Worm (Caenorhabditis elegans) whole organism, mixed stage, embryonic: ENCODE measurements around the gene tnc-2.

Experiments used
- drap-1 ChIP-seq: fragments of 200-800 bp; sonication (Bioruptor generic); optimal IDR thresholded peaks from 3 replicates; lab custom pipeline; 2018; ENCODE audit warnings: mild to moderate bottlenecking, missing genetic modification characterization, missing compliant biosample characterization
- elt-1 ChIP-seq: sonication (generic microtip); optimal IDR thresholded peaks from 2 replicates; lab custom pipeline; 2017; ENCODE audit warnings: missing genetic modification characterization, mild to moderate bottlenecking, missing compliant biosample characterization, antibody characterized with exemption, moderate library complexity, borderline replicate concordance; ENCODE audit not compliant: insufficient read depth
- lin-13 ChIP-seq: fragments of 150-350 bp; optimal IDR thresholded peaks from 2 replicates; lab custom pipeline; 2014; ENCODE audit warnings: missing biosample characterization, missing genetic modification characterization
- lin-32 ChIP-seq: fragments of 200-800 bp; sonication (Bioruptor generic); optimal IDR thresholded peaks from 2 replicates; lab custom pipeline; 2018; ENCODE audit warnings: mild to moderate bottlenecking, missing genetic modification characterization, missing compliant biosample characterization
- lsy-2 ChIP-seq: fragments of 150-350 bp; optimal IDR thresholded peaks from 2 replicates; lab custom pipeline; 2014; ENCODE audit warnings: missing biosample characterization, missing genetic modification characterization
- mab-5 ChIP-seq: fragments of 150-350 bp; optimal IDR thresholded peaks from 2 replicates; lab custom pipeline; 2014; ENCODE audit warnings: missing biosample characterization, missing genetic modification characterization
- mep-1 ChIP-seq: fragments of 150-350 bp; optimal IDR thresholded peaks from 2 replicates; lab custom pipeline; 2017; ENCODE audit warnings: missing biosample characterization, missing genetic modification reagents, missing genetic modification characterization, inconsistent platforms
- mls-2 ChIP-seq: sonication (generic microtip); optimal IDR thresholded peaks from 2 replicates; lab custom pipeline; 2016; ENCODE audit warnings: mild to moderate bottlenecking, missing genetic modification characterization, moderate library complexity, missing compliant biosample characterization
- nhr-12 ChIP-seq: fragments of 150-350 bp; optimal IDR thresholded peaks from 2 replicates; lab custom pipeline; 2014; ENCODE audit warnings: missing biosample characterization, missing genetic modification characterization
- nhr-237 ChIP-seq: fragments of 150-350 bp; optimal IDR thresholded peaks from 2 replicates; lab custom pipeline; 2014; ENCODE audit warnings: missing biosample characterization, missing genetic modification characterization
- pha-4 ChIP-seq: fragments of 150-350 bp; optimal IDR thresholded peaks from 2 replicates; lab custom pipeline; 2018; ENCODE audit warnings: missing biosample characterization, missing genetic modification reagents, missing genetic modification characterization
- ztf-11 ChIP-seq: fragments of 150-350 bp; optimal IDR thresholded peaks from 2 replicates; lab custom pipeline; 2014; ENCODE audit warnings: missing biosample characterization, missing genetic modification characterization

DNA sequence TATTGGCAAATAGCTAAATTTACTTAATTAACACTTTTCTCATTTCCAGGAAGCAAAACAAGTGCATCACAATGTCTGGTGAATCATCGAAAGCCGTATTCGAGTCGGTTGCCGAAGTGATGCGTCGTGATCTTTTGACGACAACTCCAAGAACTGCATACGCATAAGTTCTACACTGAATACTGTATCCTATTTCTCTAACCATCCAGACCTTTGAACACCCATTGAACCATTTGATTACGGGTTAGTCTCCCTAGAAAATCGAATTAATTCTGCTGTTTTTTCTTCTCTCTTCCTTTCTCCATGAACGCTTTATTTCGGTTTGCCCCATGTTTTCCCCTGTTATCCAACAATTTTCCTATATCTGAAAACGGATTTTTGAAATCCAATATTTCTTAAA, 16.9 kb upstream of the tnc-2 start, which contains the start of gene lin-56:
- no peak for TF ChIP-seq mls-2 (tag; lab: Kevin White, UChicago)
- TF ChIP-seq mep-1 (tag; lab: Kevin White, UChicago) = no peak
- no peak for TF ChIP-seq mab-5 (tag; lab: Kevin White, UChicago)
- TF ChIP-seq pha-4 = no peak
- TF ChIP-seq nhr-237 (tag; lab: Kevin White, UChicago) = no peak
- no peak for TF ChIP-seq lin-32 (GFP tag; lab: Kevin White, UChicago)
- TF ChIP-seq lin-13 (tag; lab: Kevin White, UChicago) = no peak
- TF ChIP-seq elt-1 (tag; lab: Kevin White, UChicago) = no peak
- TF ChIP-seq drap-1 = no peak
- TF ChIP-seq lsy-2 (tag; lab: Kevin White, UChicago) = no peak
- TF ChIP-seq ztf-11 = no peak
- TF ChIP-seq nhr-12 = no peak
